Worm (Caenorhabditis elegans) whole organism, late embryonic: ENCODE measurements around the gene fbxa-76.

ENCODE experiments used
- C38D4.7 ChIP-seq: fragments of 200-800 bp; sonication (Bioruptor generic); optimal IDR thresholded peaks from 2 replicates; lab custom pipeline; 2018; ENCODE audit warnings: mild to moderate bottlenecking, missing genetic modification characterization, moderate library complexity, missing compliant biosample characterization
- F13H6.1 ChIP-seq: sonication (generic microtip); optimal IDR thresholded peaks from 2 replicates; lab custom pipeline; 2016; ENCODE audit warnings: missing genetic modification characterization, missing compliant biosample characterization
- K09A11.1 ChIP-seq: sonication (generic microtip); optimal IDR thresholded peaks from 2 replicates; lab custom pipeline; 2017; ENCODE audit warnings: antibody characterized with exemption, mild to moderate bottlenecking, missing genetic modification characterization, missing compliant biosample characterization; ENCODE audit not compliant: insufficient read depth
- T23F11.4 ChIP-seq: fragments of 200-800 bp; sonication (Bioruptor generic); optimal IDR thresholded peaks from 2 replicates; lab custom pipeline; 2018; ENCODE audit warnings: mild to moderate bottlenecking, missing genetic modification characterization, missing compliant biosample characterization
- Y22D7AL.16 ChIP-seq: sonication (generic microtip); optimal IDR thresholded peaks from 2 replicates; lab custom pipeline; 2016; ENCODE audit warnings: missing genetic modification characterization, missing compliant biosample characterization
- ceh-18 ChIP-seq: sonication (generic microtip); optimal IDR thresholded peaks from 2 replicates; lab custom pipeline; 2016; ENCODE audit warnings: missing genetic modification characterization, missing compliant biosample characterization
- ceh-19 ChIP-seq: fragments of 200-800 bp; sonication (Bioruptor generic); optimal IDR thresholded peaks from 2 replicates; lab custom pipeline; 2018; ENCODE audit warnings: mild to moderate bottlenecking, missing genetic modification characterization, missing compliant biosample characterization
- ceh-2 ChIP-seq: sonication (generic microtip); optimal IDR thresholded peaks from 2 replicates; lab custom pipeline; 2016; ENCODE audit warnings: missing genotype, missing genetic modification characterization, missing compliant biosample characterization
- ceh-22 ChIP-seq: sonication (generic microtip); optimal IDR thresholded peaks from 2 replicates; lab custom pipeline; 2017; ENCODE audit warnings: missing biosample characterization, missing genetic modification characterization
- ceh-24 ChIP-seq: sonication (generic microtip); optimal IDR thresholded peaks from 2 replicates; lab custom pipeline; 2016; ENCODE audit warnings: mild to moderate bottlenecking, missing genetic modification characterization, missing compliant biosample characterization
- ceh-30 ChIP-seq: fragments of 150-350 bp; optimal IDR thresholded peaks from 2 replicates; lab custom pipeline; 2014; ENCODE audit warnings: missing biosample characterization, missing genetic modification characterization
- ceh-31 ChIP-seq: sonication (generic microtip); optimal IDR thresholded peaks from 2 replicates; lab custom pipeline; 2016; ENCODE audit warnings: missing genetic modification characterization, missing compliant biosample characterization
- ceh-34 ChIP-seq: sonication (generic microtip); optimal IDR thresholded peaks from 2 replicates; lab custom pipeline; 2016; ENCODE audit warnings: mild to moderate bottlenecking, missing genetic modification characterization, missing compliant biosample characterization
- ceh-45 ChIP-seq: fragments of 200-800 bp; sonication (Bioruptor generic); IDR thresholded peaks from 2 replicates; pipeline ENCODE4 v1.3.6; 2022; ENCODE audit warnings: missing genetic modification reagents, missing genetic modification characterization, missing compliant biosample characterization
- dve-1 ChIP-seq: sonication (generic microtip); optimal IDR thresholded peaks from 2 replicates; lab custom pipeline; 2017; ENCODE audit warnings: antibody characterized with exemption, mild to moderate bottlenecking, missing genetic modification characterization, missing compliant biosample characterization
- elt-4 ChIP-seq: sonication (generic microtip); optimal IDR thresholded peaks from 2 replicates; lab custom pipeline; 2016; ENCODE audit warnings: missing genetic modification characterization, missing compliant biosample characterization
- ets-4 ChIP-seq: sonication (generic microtip); optimal IDR thresholded peaks from 2 replicates; lab custom pipeline; 2016; ENCODE audit warnings: missing genetic modification characterization, missing compliant biosample characterization
- eyg-1 ChIP-seq: sonication (generic microtip); optimal IDR thresholded peaks from 2 replicates; lab custom pipeline; 2016; ENCODE audit warnings: missing genotype, missing genetic modification characterization, missing compliant biosample characterization
- fax-1 ChIP-seq: sonication (generic microtip); optimal IDR thresholded peaks from 2 replicates; lab custom pipeline; 2016; ENCODE audit warnings: missing genotype, missing genetic modification characterization, missing compliant biosample characterization
- fkh-6 ChIP-seq: sonication (generic microtip); optimal IDR thresholded peaks from 2 replicates; lab custom pipeline; 2016; ENCODE audit warnings: missing genetic modification characterization, missing compliant biosample characterization
- hlh-6 ChIP-seq: sonication (generic microtip); optimal IDR thresholded peaks from 2 replicates; lab custom pipeline; 2016; ENCODE audit warnings: missing genotype, missing genetic modification characterization, missing compliant biosample characterization
- hlh-8 ChIP-seq: sonication (generic microtip); optimal IDR thresholded peaks from 2 replicates; lab custom pipeline; 2016; ENCODE audit warnings: missing genotype, missing genetic modification characterization, missing compliant biosample characterization
- lim-6 ChIP-seq: sonication (generic microtip); optimal IDR thresholded peaks from 2 replicates; lab custom pipeline; 2016; ENCODE audit warnings: missing genetic modification characterization, missing compliant biosample characterization
- nfya-1 ChIP-seq: sonication (generic microtip); optimal IDR thresholded peaks from 2 replicates; lab custom pipeline; 2017; ENCODE audit warnings: missing genetic modification characterization, mild to moderate bottlenecking, missing compliant biosample characterization, antibody characterized with exemption, moderate library complexity
- nhr-11 ChIP-seq: fragments of 150-350 bp; optimal IDR thresholded peaks from 2 replicates; lab custom pipeline; 2014; ENCODE audit warnings: missing biosample characterization, missing genetic modification characterization
- nhr-232 ChIP-seq: sonication (generic microtip); optimal IDR thresholded peaks from 2 replicates; lab custom pipeline; 2016; ENCODE audit warnings: missing genetic modification characterization, missing compliant biosample characterization
- npax-4 ChIP-seq: sonication (generic microtip); optimal IDR thresholded peaks from 2 replicates; lab custom pipeline; 2016; ENCODE audit warnings: missing genetic modification characterization, missing compliant biosample characterization
- odd-2 ChIP-seq: sonication (generic microtip); optimal IDR thresholded peaks from 2 replicates; lab custom pipeline; 2017; ENCODE audit warnings: antibody characterized with exemption, mild to moderate bottlenecking, missing genetic modification characterization, missing compliant biosample characterization
- pat-9 ChIP-seq: fragments of 200-800 bp; sonication (Bioruptor generic); optimal IDR thresholded peaks from 2 replicates; lab custom pipeline; 2018; ENCODE audit warnings: mild to moderate bottlenecking, missing genetic modification characterization, moderate library complexity, missing compliant biosample characterization
- pax-1 ChIP-seq: fragments of 150-350 bp; optimal IDR thresholded peaks from 2 replicates; lab custom pipeline; 2014; ENCODE audit warnings: missing biosample characterization, missing genetic modification characterization
- pqm-1 ChIP-seq: sonication (generic microtip); optimal IDR thresholded peaks from 2 replicates; lab custom pipeline; 2016; ENCODE audit warnings: missing genetic modification characterization, missing compliant biosample characterization
- pros-1 ChIP-seq: fragments of 150-350 bp; optimal IDR thresholded peaks from 2 replicates; lab custom pipeline; 2014; ENCODE audit warnings: missing biosample characterization, missing genetic modification reagents, missing genetic modification characterization
- rnt-1 ChIP-seq: sonication (generic microtip); optimal IDR thresholded peaks from 2 replicates; lab custom pipeline; 2016; ENCODE audit warnings: missing genetic modification characterization, missing compliant biosample characterization
- tbx-2 ChIP-seq: sonication (generic microtip); optimal IDR thresholded peaks from 2 replicates; lab custom pipeline; 2016; ENCODE audit warnings: missing genetic modification characterization, missing compliant biosample characterization
- tbx-7 ChIP-seq: sonication (generic microtip); optimal IDR thresholded peaks from 2 replicates; lab custom pipeline; 2016; ENCODE audit warnings: missing genotype, missing genetic modification characterization, missing compliant biosample characterization
- unc-3 ChIP-seq, 2 experiments: fragments of 200-800 bp in 1 of 2; sonication (Bioruptor generic) in 1 of 2; sonication (generic microtip) in 1 of 2; conservative IDR thresholded peaks in 1 of 2; optimal IDR thresholded peaks in 1 of 2; 2 replicates each; pipeline versions ENCODE4 v1.3.6 to Lab custom; 2016 to 2022; ENCODE audit warnings: missing compliant biosample characterization in 2 of 2, missing genetic modification characterization in 2 of 2, missing genetic modification reagents in 1 of 2
- unc-42 ChIP-seq: sonication (generic microtip); optimal IDR thresholded peaks from 2 replicates; lab custom pipeline; 2016; ENCODE audit warnings: missing genotype, missing genetic modification characterization, missing compliant biosample characterization
- unc-55 ChIP-seq: sonication (generic microtip); optimal IDR thresholded peaks from 2 replicates; lab custom pipeline; 2017; ENCODE audit warnings: missing biosample characterization, missing genetic modification reagents, missing genetic modification characterization
- zip-5 ChIP-seq: sonication (generic microtip); optimal IDR thresholded peaks from 2 replicates; lab custom pipeline; 2016; ENCODE audit warnings: missing genetic modification characterization, missing compliant biosample characterization

fbxa-76 gene

DNA sequence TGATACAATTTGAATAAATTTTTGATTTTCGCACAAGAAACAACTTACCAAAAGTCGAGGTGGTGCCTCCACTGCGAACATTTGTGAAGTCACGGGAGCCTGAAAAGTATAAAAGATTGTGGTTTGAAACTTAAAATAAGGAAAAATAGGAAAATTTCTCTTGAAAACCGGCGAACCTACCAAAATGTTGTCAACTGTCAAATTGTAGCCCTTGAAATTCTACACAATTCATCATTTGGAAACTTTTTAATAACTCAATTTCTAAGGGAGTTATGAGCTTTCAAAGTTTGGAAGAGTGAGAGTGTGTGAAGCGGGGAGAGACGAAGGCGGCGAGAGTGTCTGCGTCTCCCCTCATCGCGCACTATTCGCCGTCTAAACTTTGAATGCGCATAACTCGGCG, 18.8 kb downstream of the fbxa-76 start, which contains the start of gene pes-4:
pes-4 (minus strand) TSS at position 101 of the 400 bp plus-strand sequence.
- TF ChIP-seq K09A11.1 (tag; lab: Kevin White, UChicago) (no peak), npax-4 (tag; lab: Kevin White, UChicago) (no peak), unc-3 (GFP tag; conservative IDR thresholded peaks at IDR 0.05; lab: Robert Waterston, UW) (no peak), unc-3 (tag; optimal IDR thresholded peaks at IDR 0.05; lab: Kevin White, UChicago) (no peak), elt-4 (no peak), nfya-1 (tag; lab: Kevin White, UChicago) (no peak), C38D4.7 (GFP tag; lab: Kevin White, UChicago) (no peak), ceh-22 (no peak), pax-1 (tag; lab: Kevin White, UChicago) (no peak)

DNA sequence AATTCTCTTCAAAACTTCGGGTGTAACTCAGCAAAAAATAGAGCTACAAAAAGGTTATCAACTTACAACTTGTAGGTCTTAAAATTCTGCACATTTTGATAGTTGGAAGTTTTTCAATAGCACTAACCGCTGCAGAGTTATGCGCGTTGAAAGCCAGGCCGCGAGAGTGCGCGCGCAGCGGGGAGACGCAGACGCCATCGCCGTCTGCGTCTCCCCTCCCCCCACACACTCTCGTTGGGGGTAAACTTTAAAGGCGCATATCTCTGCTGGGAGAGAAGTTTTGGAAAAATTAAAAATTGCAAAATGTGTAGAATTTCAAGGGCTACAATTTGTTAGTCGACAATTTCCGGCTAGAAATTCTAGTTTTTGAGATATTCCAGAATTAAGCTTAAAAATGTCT, 19.5 kb downstream of the fbxa-76 start:
- TF ChIP-seq ceh-2 (tag; lab: Kevin White, UChicago) (no peak), unc-42 (tag; lab: Kevin White, UChicago) (no peak), hlh-8 (tag; lab: Kevin White, UChicago) (no peak), pqm-1 (no peak), lim-6 (tag; lab: Kevin White, UChicago) (no peak), pros-1 (no peak), T23F11.4 (GFP tag; lab: Kevin White, UChicago) (no peak), eyg-1 (no peak), K09A11.1 (tag; lab: Kevin White, UChicago) (no peak), zip-5 (no peak), nhr-11 (tag; lab: Kevin White, UChicago) (no peak)
- TF ChIP-seq, all 69 proteins: peak for 0

DNA sequence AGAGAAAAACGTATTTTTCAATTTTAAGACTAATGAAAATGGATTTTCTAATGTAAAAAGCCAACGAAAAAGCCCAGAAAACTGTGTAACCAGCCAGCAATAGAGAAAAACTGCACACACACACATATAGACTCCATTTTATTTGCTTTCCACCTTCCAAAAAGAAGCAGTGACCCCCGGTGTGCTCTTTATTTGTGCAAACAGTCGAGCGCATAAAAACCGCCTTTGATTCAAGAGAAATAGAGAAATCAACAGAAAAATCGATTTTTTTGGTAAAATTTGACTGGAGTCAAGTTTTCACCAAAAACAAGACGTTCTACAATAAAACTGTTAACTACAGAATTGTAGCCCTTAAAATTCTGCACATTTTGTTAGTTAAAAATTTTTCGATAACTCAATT, 20.4 kb downstream of the fbxa-76 start:
- TF ChIP-seq ceh-24 (tag; lab: Kevin White, UChicago) (no peak), unc-3 (GFP tag; conservative IDR thresholded peaks at IDR 0.05; lab: Robert Waterston, UW) (no peak), unc-3 (tag; optimal IDR thresholded peaks at IDR 0.05; lab: Kevin White, UChicago) (no peak), fkh-6 (no peak), nfya-1 (tag; lab: Kevin White, UChicago) (no peak), elt-4 (no peak), T23F11.4 (GFP tag; lab: Kevin White, UChicago) (no peak), K09A11.1 (tag; lab: Kevin White, UChicago) (no peak), ceh-18 (no peak), ceh-45 (no peak), rnt-1 (tag; lab: Kevin White, UChicago) (no peak), nhr-232 (tag; lab: Kevin White, UChicago) (no peak), ceh-19 (GFP tag; lab: Kevin White, UChicago) (no peak), Y22D7AL.16 (tag; lab: Kevin White, UChicago) (no peak), ceh-30 (tag; lab: Kevin White, UChicago) (no peak), ets-4 (tag; lab: Kevin White, UChicago) (no peak), ceh-34 (tag; lab: Kevin White, UChicago) (no peak), pat-9 (tag; lab: Kevin White, UChicago) (no peak)

ce11 chrIII:1226256-1226655, 22.7 kb downstream of the fbxa-76 start:
- peak; percentile 14 for TF ChIP-seq tbx-2
- TF ChIP-seq hlh-6: no peak
- no peak for TF ChIP-seq ets-4 (tag; lab: Kevin White, UChicago)
- TF ChIP-seq ceh-18: peak; percentile 9
- TF ChIP-seq F13H6.1 (tag; lab: Kevin White, UChicago): peak; percentile 1
- TF ChIP-seq dve-1: peak; percentile 44
- peak; percentile 19 for TF ChIP-seq ceh-34 (tag; lab: Kevin White, UChicago)
- TF ChIP-seq, all 69 proteins: peak for 5

- TF ChIP-seq tbx-7 (tag; lab: Kevin White, UChicago): no peak
- peak; percentile 77 for TF ChIP-seq unc-42 (tag; lab: Kevin White, UChicago)
- TF ChIP-seq unc-55 (GFP tag; lab: Kevin White, UChicago): no peak
- no peak for TF ChIP-seq T23F11.4 (GFP tag; lab: Kevin White, UChicago)
- peak; percentile 87 for TF ChIP-seq ceh-34 (tag; lab: Kevin White, UChicago)
- TF ChIP-seq ceh-31 (tag; lab: Kevin White, UChicago): peak; percentile 35
- peak; percentile 43 for TF ChIP-seq ceh-19 (GFP tag; lab: Kevin White, UChicago)
- no peak for TF ChIP-seq fax-1 (tag; lab: Kevin White, UChicago)
- no peak for TF ChIP-seq ceh-2 (tag; lab: Kevin White, UChicago)
- TF ChIP-seq pax-1 (tag; lab: Kevin White, UChicago): no peak
- TF ChIP-seq odd-2 (tag; lab: Kevin White, UChicago): no peak
These were observed 23.4 kb downstream of the fbxa-76 start for ce11 chrIII:1225595-1225994.
